Fruit fly (Drosophila melanogaster) whole organism, embryonic: Measurements from ENCODE around the gene CG33489.

Source experiments
- Aef1 ChIP-seq: fragments of 200-800 bp; sonication (Bioruptor generic); IDR thresholded peaks from 3 replicates; pipeline ENCODE4 v1.3.6; 2022; ENCODE audit warnings: missing biosample characterization, missing genetic modification characterization
- Awh ChIP-seq: fragments of 200-800 bp; sonication (Bioruptor generic); IDR thresholded peaks from 2 replicates; pipeline ENCODE4, ENCODE4 v1.3.6; 2022; ENCODE audit warnings: missing biosample characterization, missing genetic modification characterization
- Blimp-1 ChIP-seq: fragments of 200-800 bp; sonication (Bioruptor generic); optimal IDR thresholded peaks from 3 replicates; lab custom pipeline; 2018; ENCODE audit warnings: missing biosample characterization, missing genetic modification characterization, mild to moderate bottlenecking, moderate library complexity, missing genetic modification reagents
- CG10147 ChIP-seq: fragments of 200-800 bp; sonication (Bioruptor generic); optimal IDR thresholded peaks from 2 replicates; lab custom pipeline; 2019; ENCODE audit warnings: missing biosample characterization, mild to moderate bottlenecking, missing genetic modification characterization, moderate library complexity
- CG12744 ChIP-seq: fragments of 200-800 bp; sonication (Bioruptor generic); optimal IDR thresholded peaks from 2 replicates; lab custom pipeline; 2016; ENCODE audit warnings: missing biosample characterization, missing genetic modification characterization
- CG14441 ChIP-seq: fragments of 200-800 bp; sonication (Bioruptor generic); IDR thresholded peaks from 2 replicates; pipeline ENCODE4 v1.3.6; 2022; ENCODE audit warnings: missing biosample characterization, missing genetic modification characterization
- CG1832 ChIP-seq: fragments of 200-800 bp; sonication (Bioruptor generic); optimal IDR thresholded peaks from 2 replicates; lab custom pipeline; 2017; ENCODE audit warnings: missing biosample characterization, mild to moderate bottlenecking, missing genetic modification characterization, inconsistent platforms
- CG2889 ChIP-seq: fragments of 200-800 bp; sonication (Bioruptor generic); IDR thresholded peaks from 3 replicates; pipeline ENCODE4 v1.3.6; 2022; ENCODE audit warnings: missing biosample characterization, missing genetic modification characterization
- CG32767 ChIP-seq: fragments of 200-800 bp; sonication (Bioruptor generic); IDR thresholded peaks from 2 replicates; pipeline ENCODE4 v1.3.6; 2022; ENCODE audit warnings: missing biosample characterization, missing genetic modification characterization
- CG3281 ChIP-seq: fragments of 200-800 bp; sonication (Bioruptor generic); optimal IDR thresholded peaks from 3 replicates; lab custom pipeline; 2017; ENCODE audit warnings: missing biosample characterization, mild to moderate bottlenecking, missing genetic modification characterization
- CG33557 ChIP-seq: fragments of 200-800 bp; sonication (Bioruptor generic); optimal IDR thresholded peaks from 2 replicates; lab custom pipeline; 2019; ENCODE audit warnings: missing biosample characterization, mild to moderate bottlenecking, missing genetic modification characterization, moderate library complexity
- CG3847 ChIP-seq: fragments of 200-800 bp; sonication (Bioruptor generic); IDR thresholded peaks from 2 replicates; pipeline ENCODE4 v1.3.6; 2022; ENCODE audit warnings: missing biosample characterization, missing genetic modification characterization
- CG6254 ChIP-seq: fragments of 200-800 bp; sonication (Bioruptor generic); optimal IDR thresholded peaks from 3 replicates; lab custom pipeline; 2017; ENCODE audit warnings: mild to moderate bottlenecking, missing biosample characterization, missing genetic modification reagents, missing genetic modification characterization
- CG7357 ChIP-seq: fragments of 200-800 bp; sonication (Bioruptor generic); IDR thresholded peaks from 3 replicates; pipeline ENCODE4 v1.3.6; 2022; ENCODE audit warnings: missing biosample characterization, missing genetic modification characterization
- CG8089 ChIP-seq: fragments of 200-800 bp; sonication (Bioruptor generic); optimal IDR thresholded peaks from 3 replicates; lab custom pipeline; 2016; ENCODE audit warnings: missing biosample characterization, missing genetic modification characterization
- CG9727 ChIP-seq: fragments of 200-800 bp; sonication (Bioruptor generic); optimal IDR thresholded peaks from 3 replicates; lab custom pipeline; 2017; ENCODE audit warnings: missing biosample characterization, mild to moderate bottlenecking, missing genetic modification characterization
- D ChIP-seq, 2 experiments: fragments of 200-800 bp in 1 of 2; fragments of >200 bp in 1 of 2; sonication (Bioruptor generic) in 1 of 2; optimal IDR thresholded peaks; 2 replicates in 1 of 2; 3 replicates in 1 of 2; lab custom pipeline; 2017; ENCODE audit warnings: mild to moderate bottlenecking in 1 of 2, missing biosample characterization in 1 of 2, missing genetic modification characterization in 1 of 2, missing genetic modification reagents in 1 of 2
- Ets65A ChIP-seq: fragments of 200-800 bp; sonication (Bioruptor generic); peaks from one replicate; lab custom pipeline; 2016; ENCODE audit warnings: missing biosample characterization, missing genetic modification characterization
- H2.0 ChIP-seq: fragments of 200-800 bp; sonication (Bioruptor generic); IDR thresholded peaks from 2 replicates; pipeline ENCODE4 v1.3.6; 2022; ENCODE audit warnings: missing biosample characterization, missing genetic modification characterization
- Lpt ChIP-seq: fragments of >200 bp; optimal IDR thresholded peaks from 2 replicates; lab custom pipeline; 2018; ENCODE audit warnings: missing biosample characterization, missing genetic modification characterization
- Med ChIP-seq: fragments of 200-800 bp; sonication (Bioruptor generic); peaks from one replicate; lab custom pipeline; 2016; ENCODE audit warnings: missing biosample characterization, missing genetic modification characterization, mild to moderate bottlenecking, inconsistent platforms, moderate library complexity
- Nf-YA ChIP-seq: fragments of 200-800 bp; sonication (Bioruptor generic); IDR thresholded peaks from 2 replicates; pipeline ENCODE4 v1.3.6; 2022; ENCODE audit warnings: missing biosample characterization, missing genetic modification characterization
- NfI ChIP-seq: fragments of 200-800 bp; sonication (Bioruptor generic); optimal IDR thresholded peaks from 3 replicates; lab custom pipeline; 2018; ENCODE audit warnings: missing biosample characterization, mild to moderate bottlenecking, missing genetic modification characterization, moderate library complexity
- Oaz ChIP-seq: fragments of 200-800 bp; sonication (Bioruptor generic); IDR thresholded peaks from 2 replicates; pipeline ENCODE4 v1.3.6; 2022; ENCODE audit warnings: missing biosample characterization, missing genetic modification characterization
- Optix ChIP-seq: fragments of 200-800 bp; sonication (Bioruptor generic); IDR thresholded peaks from 3 replicates; pipeline ENCODE4 v1.3.6; 2022; ENCODE audit warnings: missing biosample characterization, missing genetic modification characterization
- Pdp1 ChIP-seq, 2 experiments: fragments of 200-800 bp; sonication (Bioruptor generic); optimal IDR thresholded peaks; 3 replicates each; lab custom pipeline; 2016; ENCODE audit warnings: missing biosample characterization in 2 of 2, missing genetic modification characterization in 2 of 2, mild to moderate bottlenecking in 1 of 2, moderate library complexity in 1 of 2
- Rfx ChIP-seq: fragments of 200-800 bp; sonication (Bioruptor generic); IDR thresholded peaks from 2 replicates; pipeline ENCODE4 v1.3.6; 2022; ENCODE audit warnings: missing biosample characterization, missing genetic modification characterization
- Side ChIP-seq: fragments of 200-800 bp; sonication (Bioruptor generic); optimal IDR thresholded peaks from 2 replicates; lab custom pipeline; 2016; ENCODE audit warnings: missing biosample characterization, missing genetic modification characterization
- Sry-β ChIP-seq: fragments of 200-800 bp; sonication (Bioruptor generic); optimal IDR thresholded peaks from 2 replicates; lab custom pipeline; 2018; ENCODE audit warnings: missing biosample characterization, mild to moderate bottlenecking, missing genetic modification characterization, moderate library complexity
- Taf1 ChIP-seq: fragments of 200-800 bp; sonication (Bioruptor generic); IDR thresholded peaks from 2 replicates; pipeline ENCODE4 v1.3.6; 2022; ENCODE audit warnings: missing biosample characterization, missing genetic modification characterization
- Trl ChIP-seq, 3 experiments: fragments of >200 bp in 2 of 3; fragments of 200-800 bp in 1 of 3; sonication (Bioruptor generic) in 1 of 3; optimal IDR thresholded peaks; 2 replicates in 1 of 3; 3 replicates in 2 of 3; lab custom pipeline; 2016 to 2017; ENCODE audit warnings: missing biosample characterization in 1 of 3, missing genetic modification characterization in 1 of 3
- Xrp1 ChIP-seq: fragments of 200-800 bp; sonication (Bioruptor generic); IDR thresholded peaks from 2 replicates; pipeline ENCODE4 v1.3.6; 2022; ENCODE audit warnings: missing biosample characterization, missing genetic modification characterization
- cato ChIP-seq: fragments of 200-800 bp; sonication (Bioruptor generic); optimal IDR thresholded peaks from 2 replicates; lab custom pipeline; 2016; ENCODE audit warnings: missing biosample characterization, missing genetic modification characterization, borderline replicate concordance
- chinmo ChIP-seq: fragments of 200-800 bp; sonication (Bioruptor generic); IDR thresholded peaks from 4 replicates; pipeline ENCODE4 v1.3.6; 2022; ENCODE audit warnings: missing biosample characterization, missing genetic modification characterization; ENCODE audit not compliant: partially characterized antibody
- ci ChIP-seq: fragments of 200-800 bp; sonication (Bioruptor generic); IDR thresholded peaks from 3 replicates; pipeline ENCODE4 v1.3.6; 2022; ENCODE audit warnings: missing biosample characterization, missing genetic modification characterization
- dysf ChIP-seq: fragments of 200-800 bp; sonication (Bioruptor generic); IDR thresholded peaks from 3 replicates; pipeline ENCODE4 v1.3.6; 2022; ENCODE audit warnings: missing biosample characterization, missing genetic modification characterization
- ftz-f1 ChIP-seq: fragments of 200-800 bp; sonication (Bioruptor generic); optimal IDR thresholded peaks from 2 replicates; lab custom pipeline; 2016; ENCODE audit warnings: missing biosample characterization, missing genetic modification characterization
- gcm2 ChIP-seq: fragments of 200-800 bp; sonication (Bioruptor generic); optimal IDR thresholded peaks from 2 replicates; lab custom pipeline; 2016; ENCODE audit warnings: missing biosample characterization, missing genetic modification characterization
- ind ChIP-seq: fragments of 200-800 bp; sonication (Bioruptor generic); optimal IDR thresholded peaks from 3 replicates; lab custom pipeline; 2016; ENCODE audit warnings: missing biosample characterization, missing genetic modification characterization
- nau ChIP-seq: fragments of 200-800 bp; sonication (Bioruptor generic); optimal IDR thresholded peaks from 3 replicates; lab custom pipeline; 2017; ENCODE audit warnings: missing biosample characterization, mild to moderate bottlenecking, missing genetic modification characterization, missing genetic modification reagents
- nerfin-1 ChIP-seq: fragments of 200-800 bp; sonication (Bioruptor generic); optimal IDR thresholded peaks from 3 replicates; lab custom pipeline; 2019; ENCODE audit warnings: missing biosample characterization, mild to moderate bottlenecking, missing genetic modification characterization, moderate library complexity
- pfk ChIP-seq: fragments of 200-800 bp; sonication (Bioruptor generic); optimal IDR thresholded peaks from 2 replicates; lab custom pipeline; 2018; ENCODE audit warnings: missing biosample characterization, mild to moderate bottlenecking, missing genetic modification characterization, moderate library complexity
- prd ChIP-seq, 3 experiments: fragments of >200 bp in 2 of 3; fragments of 200-800 bp in 1 of 3; sonication (Bioruptor generic) in 1 of 3; optimal IDR thresholded peaks in 2 of 3; IDR thresholded peaks in 1 of 3; 2 replicates in 2 of 3; 3 replicates in 1 of 3; pipeline versions ENCODE4 v1.3.6 to Lab custom; 2017 to 2022; ENCODE audit warnings: missing biosample characterization in 1 of 3, missing genetic modification characterization in 1 of 3
- psq ChIP-seq: fragments of 200-800 bp; sonication (Bioruptor generic); optimal IDR thresholded peaks from 2 replicates; lab custom pipeline; 2017; ENCODE audit warnings: missing biosample characterization, missing genetic modification characterization
- row ChIP-seq: fragments of 200-800 bp; sonication (Bioruptor generic); IDR thresholded peaks from 3 replicates; pipeline ENCODE4 v1.3.6; 2022; ENCODE audit warnings: missing biosample characterization, missing genetic modification characterization
- salm ChIP-seq: fragments of 200-800 bp; sonication (Bioruptor generic); optimal IDR thresholded peaks from 2 replicates; lab custom pipeline; 2018; ENCODE audit warnings: missing biosample characterization, mild to moderate bottlenecking, missing genetic modification characterization
- schlank ChIP-seq: fragments of 200-800 bp; sonication (Bioruptor generic); optimal IDR thresholded peaks from 2 replicates; lab custom pipeline; 2018; ENCODE audit warnings: missing biosample characterization, mild to moderate bottlenecking, missing genetic modification characterization
- sens ChIP-seq: fragments of 200-800 bp; sonication (Bioruptor generic); peaks from one replicate; lab custom pipeline; 2016; ENCODE audit warnings: missing biosample characterization, missing genetic modification characterization
- sens-2 ChIP-seq: fragments of 200-800 bp; sonication (Bioruptor generic); IDR thresholded peaks from 2 replicates; pipeline ENCODE4 v1.3.6; 2022; ENCODE audit warnings: missing biosample characterization, missing genetic modification characterization
- sima ChIP-seq: fragments of 200-800 bp; sonication (Bioruptor generic); optimal IDR thresholded peaks from 2 replicates; lab custom pipeline; 2016; ENCODE audit warnings: missing biosample characterization, missing genetic modification characterization
- vvl ChIP-seq: fragments of 200-800 bp; sonication (Bioruptor generic); IDR thresholded peaks from 2 replicates; pipeline ENCODE4 v1.3.6; 2022; ENCODE audit warnings: missing biosample characterization, missing genetic modification characterization

The CG33489 gene

DNA sequence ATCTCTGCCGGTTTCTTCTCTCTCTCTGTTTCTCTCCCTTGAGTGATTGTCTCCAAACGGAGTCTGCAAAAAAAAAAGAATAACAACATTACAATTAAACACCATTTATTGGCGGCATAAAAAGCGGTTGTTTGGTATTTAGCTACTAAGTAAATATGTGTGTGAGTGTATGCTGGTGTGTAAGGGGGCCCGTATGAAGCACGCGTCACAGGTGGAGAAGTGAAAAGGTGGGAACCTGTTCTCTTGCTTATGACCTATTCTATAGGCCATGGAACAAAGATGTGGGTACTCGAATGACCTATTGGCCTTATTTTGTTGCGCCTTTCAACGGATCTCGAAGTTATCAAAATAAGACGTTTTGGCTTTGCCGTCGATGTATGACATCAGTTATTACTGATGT lies 11.8 kb upstream of the CG33489 start (continued):
- TF ChIP-seq CG3281 (GFP tag; lab: Kevin White, UChicago) (peak; percentile 14), Pdp1 (GFP tag; optimal IDR thresholded peaks at IDR 0.05; lab: Kevin White, UChicago) (no peak), sima (GFP tag; lab: Kevin White, UChicago) (no peak), Side (no peak), Xrp1 (GFP tag; lab: Robert Waterston, UW) (no peak), CG12744 (GFP tag; lab: Kevin White, UChicago) (no peak), sens (peak; percentile 80), Rfx (no peak), Ets65A (peak; percentile 60), H2.0 (GFP tag; lab: Robert Waterston, UW) (no peak), pfk (GFP tag; lab: Kevin White, UChicago) (no peak), cato (GFP tag; lab: Kevin White, UChicago) (no peak), Blimp-1 (GFP tag; lab: Kevin White, UChicago) (peak; percentile 3), Med (GFP tag; lab: Kevin White, UChicago) (peak; percentile 64), nau (GFP tag; lab: Kevin White, UChicago) (no peak), Awh (no peak), vvl (GFP tag; lab: Robert Waterston, UW) (0 out of 2 replicates have a peak, but pooled peaks have one; percentile 10), schlank (tag; lab: Kevin White, UChicago) (no peak), ind (GFP tag; lab: Kevin White, UChicago) (no peak), Oaz (GFP tag; lab: Robert Waterston, UW) (no peak), sens-2 (no peak), D (optimal IDR thresholded peaks at IDR 0.05; lab: Kevin White, UChicago) (no peak), D (GFP tag; optimal IDR thresholded peaks at IDR 0.05; lab: Kevin White, UChicago) (no peak), Aef1 (no peak), CG10147 (GFP tag; lab: Kevin White, UChicago) (no peak), row (GFP tag; lab: Robert Waterston, UW) (0 out of 3 replicates have a peak, but pooled peaks have one; percentile 14), CG33557 (GFP tag; lab: Kevin White, UChicago) (no peak), salm (tag; lab: Kevin White, UChicago) (no peak), CG1832 (GFP tag; lab: Kevin White, UChicago) (no peak), prd (optimal IDR thresholded peaks at IDR 0.05; lab: Kevin White, UChicago) (no peak), prd (GFP tag; IDR thresholded peaks at IDR 0.05; lab: Robert Waterston, UW) (no peak), Nf-YA (peak; percentile 44; the same call in 1 of the 2 replicates), chinmo (0 out of 4 replicates have a peak, but pooled peaks have one; percentile 36), Optix (GFP tag; lab: Robert Waterston, UW) (no peak), CG32767 (GFP tag; lab: Robert Waterston, UW) (no peak), CG8089 (GFP tag; lab: Kevin White, UChicago) (no peak), psq (no peak), Lpt (GFP tag; lab: Kevin White, UChicago) (no peak), gcm2 (GFP tag; lab: Kevin White, UChicago) (no peak), Taf1 (GFP tag; lab: Robert Waterston, UW) (no peak), CG7357 (GFP tag; lab: Robert Waterston, UW) (no peak), CG6254 (GFP tag; lab: Kevin White, UChicago) (no peak), dysf (GFP tag; lab: Robert Waterston, UW) (no peak), nerfin-1 (no peak), CG9727 (GFP tag; lab: Kevin White, UChicago) (no peak), NfI (GFP tag; lab: Kevin White, UChicago) (no peak), CG14441 (no peak), CG3847 (GFP tag; lab: Robert Waterston, UW) (no peak), ftz-f1 (GFP tag; lab: Kevin White, UChicago) (no peak), Sry-β (GFP tag; lab: Kevin White, UChicago) (peak; percentile 76), CG2889 (GFP tag; lab: Robert Waterston, UW) (no peak), Trl (optimal IDR thresholded peaks at IDR 0.05; lab: Kevin White, UChicago) (no peak), Trl (GFP tag; optimal IDR thresholded peaks at IDR 0.05; lab: Kevin White, UChicago) (no peak), ci (GFP tag; lab: Robert Waterston, UW) (no peak)
